Fruit fly (Drosophila melanogaster) S2 (cell line): Measurements from ENCODE around the gene tal-3A.

Source experiments
- CG8478 ChIP-seq: fragments of >200 bp; optimal IDR thresholded peaks from 2 replicates; lab custom pipeline; 2018
- CTCF ChIP-seq, 2 experiments: fragments of >200 bp; optimal IDR thresholded peaks; 2 replicates each; lab custom pipeline; 2018

- no peak for TF ChIP-seq CG8478 (lab: Kevin White, UChicago)
- TF ChIP-seq CTCF (optimal IDR thresholded peaks at IDR 0.05; lab: Kevin White, UChicago): no peak
Observed at dm6 chr3R:13782035-13782434, 30.9 kb upstream of the tal-3A start, which contains the start of gene Dip-B.
